Fruit fly (Drosophila melanogaster) whole organism, embryonic: ENCODE results near the gene sima.

ENCODE experiments used
- Aef1 ChIP-seq: fragments of 200-800 bp; sonication (Bioruptor generic); IDR thresholded peaks from 3 replicates; pipeline ENCODE4 v1.3.6; 2022; ENCODE audit warnings: missing biosample characterization, missing genetic modification characterization
- Atf6 ChIP-seq: fragments of 200-800 bp; sonication (Bioruptor generic); IDR thresholded peaks from 2 replicates; pipeline ENCODE4 v1.3.6; 2022; ENCODE audit warnings: missing biosample characterization, missing genetic modification characterization
- CG10543 ChIP-seq: fragments of 200-800 bp; sonication (Bioruptor generic); optimal IDR thresholded peaks from 3 replicates; lab custom pipeline; 2017; ENCODE audit warnings: missing biosample characterization, mild to moderate bottlenecking, missing genetic modification characterization, moderate library complexity
- CG12071 ChIP-seq: fragments of 200-800 bp; sonication (Bioruptor generic); optimal IDR thresholded peaks from 3 replicates; lab custom pipeline; 2018; ENCODE audit warnings: missing biosample characterization, mild to moderate bottlenecking, missing genetic modification characterization
- CG12219 ChIP-seq: fragments of 200-800 bp; sonication (Bioruptor generic); optimal IDR thresholded peaks from 3 replicates; lab custom pipeline; 2018; ENCODE audit warnings: missing biosample characterization, mild to moderate bottlenecking, missing genetic modification characterization
- CG12236 ChIP-seq: fragments of 200-800 bp; sonication (Bioruptor generic); optimal IDR thresholded peaks from 2 replicates; lab custom pipeline; 2016; ENCODE audit warnings: missing biosample characterization, missing genetic modification characterization
- CG12299 ChIP-seq: fragments of 200-800 bp; sonication (Bioruptor generic); optimal IDR thresholded peaks from 2 replicates; lab custom pipeline; 2018; ENCODE audit warnings: missing biosample characterization, mild to moderate bottlenecking, missing genetic modification characterization
- CG12391 ChIP-seq: fragments of 200-800 bp; sonication (Bioruptor generic); optimal IDR thresholded peaks from 3 replicates; lab custom pipeline; 2018; ENCODE audit warnings: missing biosample characterization, mild to moderate bottlenecking, missing genetic modification characterization, moderate library complexity
- CG12769 ChIP-seq: fragments of 200-800 bp; sonication (Bioruptor generic); optimal IDR thresholded peaks from 2 replicates; lab custom pipeline; 2019; ENCODE audit warnings: missing biosample characterization, mild to moderate bottlenecking, missing genetic modification characterization, moderate library complexity
- CG13287 ChIP-seq: fragments of 200-800 bp; sonication (Bioruptor generic); IDR thresholded peaks from 2 replicates; pipeline ENCODE4 v1.3.6; 2022; ENCODE audit warnings: missing biosample characterization, missing genetic modification characterization; ENCODE audit not compliant: partially characterized antibody
- CG14965 ChIP-seq: fragments of 200-800 bp; sonication (Bioruptor generic); optimal IDR thresholded peaks from 2 replicates; lab custom pipeline; 2016; ENCODE audit warnings: missing biosample characterization, missing genetic modification characterization, borderline replicate concordance
- CG15011 ChIP-seq: fragments of 200-800 bp; sonication (Bioruptor generic); optimal IDR thresholded peaks from 3 replicates; lab custom pipeline; 2018; ENCODE audit warnings: missing biosample characterization, mild to moderate bottlenecking, missing genetic modification characterization
- CG17359 ChIP-seq: fragments of 200-800 bp; sonication (Bioruptor generic); optimal IDR thresholded peaks from 3 replicates; lab custom pipeline; 2018; ENCODE audit warnings: missing biosample characterization, mild to moderate bottlenecking, missing genetic modification characterization, moderate library complexity
- CG17912 ChIP-seq: fragments of 200-800 bp; sonication (Bioruptor generic); optimal IDR thresholded peaks from 2 replicates; lab custom pipeline; 2018; ENCODE audit warnings: missing biosample characterization, mild to moderate bottlenecking, missing genetic modification characterization
- CG18619 ChIP-seq: fragments of 200-800 bp; sonication (Bioruptor generic); optimal IDR thresholded peaks from 3 replicates; lab custom pipeline; 2017; ENCODE audit warnings: missing biosample characterization, mild to moderate bottlenecking, missing genetic modification characterization
- CG2712 ChIP-seq: fragments of 200-800 bp; optimal IDR thresholded peaks from 3 replicates; lab custom pipeline; 2019; ENCODE audit warnings: missing biosample characterization, mild to moderate bottlenecking, missing genetic modification characterization, moderate library complexity
- CG3726 ChIP-seq: fragments of 200-800 bp; sonication (Bioruptor generic); IDR thresholded peaks from 3 replicates; pipeline ENCODE4, ENCODE4 v1.3.6; 2022; ENCODE audit warnings: missing biosample characterization, missing genetic modification characterization
- CG6765 ChIP-seq: fragments of 200-800 bp; sonication (Bioruptor generic); optimal IDR thresholded peaks from 3 replicates; lab custom pipeline; 2017; ENCODE audit warnings: missing biosample characterization, mild to moderate bottlenecking, missing genetic modification characterization
- CG6854 ChIP-seq: fragments of 200-800 bp; sonication (Bioruptor generic); optimal IDR thresholded peaks from 3 replicates; lab custom pipeline; 2017; ENCODE audit warnings: missing biosample characterization, mild to moderate bottlenecking, missing genetic modification characterization
- CG8281 ChIP-seq: fragments of 200-800 bp; sonication (Bioruptor generic); optimal IDR thresholded peaks from 2 replicates; lab custom pipeline; 2018; ENCODE audit warnings: missing biosample characterization, mild to moderate bottlenecking, missing genetic modification characterization, moderate library complexity
- Deaf1 ChIP-seq: fragments of 200-800 bp; optimal IDR thresholded peaks from 3 replicates; lab custom pipeline; 2019; ENCODE audit warnings: missing biosample characterization, mild to moderate bottlenecking, missing genetic modification characterization, moderate library complexity
- Dfd ChIP-seq, 2 experiments: fragments of >200 bp; optimal IDR thresholded peaks; 2 replicates each; lab custom pipeline; 2017; ENCODE audit warnings: missing biosample characterization in 2 of 2, missing genetic modification characterization in 2 of 2
- Dp ChIP-seq: fragments of 200-800 bp; sonication (Bioruptor generic); optimal IDR thresholded peaks from 2 replicates; lab custom pipeline; 2018; ENCODE audit warnings: missing biosample characterization, mild to moderate bottlenecking, missing genetic modification characterization, moderate library complexity
- Fer3 ChIP-seq: fragments of 200-800 bp; sonication (Bioruptor generic); optimal IDR thresholded peaks from 2 replicates; lab custom pipeline; 2018; ENCODE audit warnings: missing biosample characterization, mild to moderate bottlenecking, missing genetic modification characterization, moderate library complexity
- MTF-1 ChIP-seq: fragments of 200-800 bp; sonication (Bioruptor generic); optimal IDR thresholded peaks from 2 replicates; lab custom pipeline; 2018; ENCODE audit warnings: missing biosample characterization, mild to moderate bottlenecking, missing genetic modification characterization, borderline replicate concordance
- NFAT ChIP-seq: fragments of 200-800 bp; sonication (Bioruptor generic); IDR thresholded peaks from 2 replicates; pipeline ENCODE4 v1.3.6; 2022; ENCODE audit warnings: missing biosample characterization, missing genetic modification characterization
- Nf-YB ChIP-seq: fragments of 200-800 bp; sonication (Bioruptor generic); optimal IDR thresholded peaks from 3 replicates; lab custom pipeline; 2019; ENCODE audit warnings: missing biosample characterization, mild to moderate bottlenecking, missing genetic modification characterization, moderate library complexity
- Pdp1 ChIP-seq, 2 experiments: fragments of 200-800 bp; sonication (Bioruptor generic); optimal IDR thresholded peaks; 3 replicates each; lab custom pipeline; 2016; ENCODE audit warnings: missing biosample characterization in 2 of 2, missing genetic modification characterization in 2 of 2, mild to moderate bottlenecking in 1 of 2, moderate library complexity in 1 of 2
- ara ChIP-seq: fragments of 200-800 bp; sonication (Bioruptor generic); IDR thresholded peaks from 2 replicates; pipeline ENCODE4 v1.3.6; 2022; ENCODE audit warnings: missing biosample characterization, missing genetic modification characterization
- gfzf ChIP-seq: fragments of 200-800 bp; sonication (Bioruptor generic); optimal IDR thresholded peaks from 2 replicates; lab custom pipeline; 2016; ENCODE audit warnings: missing biosample characterization, mild to moderate bottlenecking, missing genetic modification characterization, moderate library complexity
- ind ChIP-seq: fragments of 200-800 bp; sonication (Bioruptor generic); optimal IDR thresholded peaks from 3 replicates; lab custom pipeline; 2016; ENCODE audit warnings: missing biosample characterization, missing genetic modification characterization
- jumu ChIP-seq: fragments of 200-800 bp; sonication (Bioruptor generic); optimal IDR thresholded peaks from 3 replicates; lab custom pipeline; 2016; ENCODE audit warnings: missing biosample characterization, missing genetic modification characterization
- kay ChIP-seq: fragments of 200-800 bp; sonication (Bioruptor generic); optimal IDR thresholded peaks from 2 replicates; lab custom pipeline; 2016; ENCODE audit warnings: missing biosample characterization, missing genetic modification characterization
- ken ChIP-seq: fragments of 200-800 bp; sonication (Bioruptor generic); IDR thresholded peaks from 3 replicates; pipeline ENCODE4 v1.3.6; 2022; ENCODE audit warnings: missing biosample characterization, missing genetic modification characterization
- lab ChIP-seq: fragments of 200-800 bp; sonication (Bioruptor generic); optimal IDR thresholded peaks from 3 replicates; lab custom pipeline; 2017; ENCODE audit warnings: missing biosample characterization, missing genetic modification characterization, mild to moderate bottlenecking, moderate library complexity, missing genetic modification reagents
- lilli ChIP-seq: fragments of 200-800 bp; sonication (Bioruptor generic); optimal IDR thresholded peaks from 3 replicates; lab custom pipeline; 2016; ENCODE audit warnings: missing biosample characterization, missing genetic modification characterization
- mirr ChIP-seq: fragments of 200-800 bp; sonication (Bioruptor generic); optimal IDR thresholded peaks from 3 replicates; lab custom pipeline; 2018; ENCODE audit warnings: missing biosample characterization, mild to moderate bottlenecking, missing genetic modification characterization
- mld ChIP-seq: fragments of 200-800 bp; sonication (Bioruptor generic); IDR thresholded peaks from 3 replicates; pipeline ENCODE4 v1.3.6; 2022; ENCODE audit warnings: missing biosample characterization, missing genetic modification characterization; ENCODE audit not compliant: partially characterized antibody
- nerfin-1 ChIP-seq: fragments of 200-800 bp; sonication (Bioruptor generic); optimal IDR thresholded peaks from 3 replicates; lab custom pipeline; 2019; ENCODE audit warnings: missing biosample characterization, mild to moderate bottlenecking, missing genetic modification characterization, moderate library complexity
- pros ChIP-seq: fragments of 200-800 bp; sonication (Bioruptor generic); optimal IDR thresholded peaks from 3 replicates; lab custom pipeline; 2019; ENCODE audit warnings: missing biosample characterization, mild to moderate bottlenecking, missing genetic modification characterization, moderate library complexity
- ro ChIP-seq: fragments of 200-800 bp; sonication (Bioruptor generic); IDR thresholded peaks from 2 replicates; pipeline ENCODE4 v1.3.6; 2022; ENCODE audit warnings: missing biosample characterization, missing genetic modification characterization
- seq ChIP-seq: fragments of 200-800 bp; sonication (Bioruptor generic); IDR thresholded peaks from 2 replicates; pipeline ENCODE4 v1.3.6; 2022; ENCODE audit warnings: missing biosample characterization, missing genetic modification characterization
- stc ChIP-seq: fragments of 200-800 bp; sonication (Bioruptor generic); IDR thresholded peaks from 2 replicates; pipeline ENCODE4 v1.3.6; 2022; ENCODE audit warnings: missing biosample characterization, missing genetic modification characterization
- tll ChIP-seq, 2 experiments: fragments of 200-800 bp in 1 of 2; fragments of >200 bp in 1 of 2; sonication (Bioruptor generic) in 1 of 2; optimal IDR thresholded peaks; 2 replicates each; lab custom pipeline; 2017 to 2019; ENCODE audit warnings: missing biosample characterization in 2 of 2, missing genetic modification characterization in 2 of 2, mild to moderate bottlenecking in 1 of 2, moderate library complexity in 1 of 2
- ttk ChIP-seq: fragments of 200-800 bp; sonication (Bioruptor generic); IDR thresholded peaks from 2 replicates; pipeline ENCODE4 v2.1.2; 2022; ENCODE audit warnings: missing biosample characterization, missing genetic modification characterization
- usp ChIP-seq: fragments of >200 bp; optimal IDR thresholded peaks from 2 replicates; lab custom pipeline; 2017; ENCODE audit warnings: missing biosample characterization, missing genetic modification characterization
- zen2 ChIP-seq: fragments of 200-800 bp; sonication (Bioruptor generic); IDR thresholded peaks from 3 replicates; pipeline ENCODE4 v1.3.6; 2022; ENCODE audit warnings: missing biosample characterization, missing genetic modification characterization; ENCODE audit not compliant: partially characterized antibody

Gene sima

DNA sequence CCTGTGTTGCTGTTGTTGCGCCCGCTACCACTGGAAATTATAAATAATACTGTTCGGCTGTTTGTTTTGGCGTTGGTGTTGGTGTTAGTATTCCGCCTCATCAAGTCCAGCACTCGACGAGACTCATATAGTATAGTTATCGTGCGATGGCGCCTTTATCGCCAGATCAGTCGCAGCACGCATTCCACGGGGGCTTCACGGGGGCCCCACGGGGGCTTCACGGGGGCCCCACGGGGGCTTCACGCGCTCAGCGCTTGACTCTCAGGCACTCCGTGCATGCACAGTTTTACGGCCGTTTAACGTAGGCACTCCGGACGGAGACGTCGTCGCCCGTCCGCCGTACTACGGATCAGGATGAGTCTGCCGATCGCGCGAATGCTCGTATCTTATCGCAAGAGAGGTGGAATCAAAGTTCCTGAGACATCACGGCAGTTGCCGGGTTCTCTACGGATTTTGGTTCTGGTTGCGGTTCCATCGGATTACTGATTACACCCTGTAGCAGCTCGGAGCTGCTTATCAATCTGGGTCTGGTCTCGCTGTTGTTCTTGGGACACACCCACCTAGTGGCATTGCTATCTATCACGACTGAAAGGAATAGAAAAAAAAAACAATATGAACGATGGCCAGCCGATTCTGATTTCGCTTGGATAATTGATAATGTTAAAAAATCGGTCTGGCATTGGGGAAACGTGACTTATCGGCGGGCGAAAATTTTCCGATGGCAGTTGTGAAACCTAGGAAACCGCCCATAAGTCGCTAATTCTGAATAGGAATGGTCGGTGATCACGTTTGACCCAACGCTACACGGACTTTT lies 44.9 kb downstream of the sima start (continued):
- no peak for TF ChIP-seq CG2712 (tag; lab: Kevin White, UChicago)
- TF ChIP-seq CG10543 (GFP tag; lab: Kevin White, UChicago) = peak; percentile 97
- peak; percentile 0 for TF ChIP-seq Nf-YB
- 0 out of 2 replicates have a peak, but pooled peaks have one; percentile 11 for TF ChIP-seq CG13287 (GFP tag; lab: Robert Waterston, UW)
- TF ChIP-seq Dfd (GFP tag; optimal IDR thresholded peaks at IDR 0.05; lab: Kevin White, UChicago) = no peak
- peak; percentile 35 for TF ChIP-seq CG6854 (GFP tag; lab: Kevin White, UChicago)
- no peak for TF ChIP-seq kay (GFP tag; lab: Kevin White, UChicago)
- no peak for TF ChIP-seq tll (GFP tag; optimal IDR thresholded peaks at IDR 0.05; lab: Kevin White, UChicago)
- TF ChIP-seq lab (GFP tag; lab: Kevin White, UChicago) = peak; percentile 76
- TF ChIP-seq jumu = no peak
- peak; percentile 4 for TF ChIP-seq lilli (GFP tag; lab: Kevin White, UChicago)
- no peak for TF ChIP-seq CG3726 (GFP tag; lab: Robert Waterston, UW)
- peak; percentile 72 for TF ChIP-seq MTF-1 (GFP tag; lab: Kevin White, UChicago)
- no peak for TF ChIP-seq ro (GFP tag; lab: Robert Waterston, UW)
- TF ChIP-seq usp (GFP tag; lab: Kevin White, UChicago) = no peak
- peak; percentile 85 for TF ChIP-seq mirr (GFP tag; lab: Kevin White, UChicago)
- no peak for TF ChIP-seq CG18619 (GFP tag; lab: Kevin White, UChicago)
- no peak for TF ChIP-seq ind
- TF ChIP-seq CG6765 (GFP tag; lab: Kevin White, UChicago) = no peak
- 0 out of 3 replicates have a peak, but pooled peaks have one; percentile 9 for TF ChIP-seq ken (GFP tag; lab: Robert Waterston, UW)
- no peak for TF ChIP-seq CG14965 (GFP tag; lab: Kevin White, UChicago)
- TF ChIP-seq Deaf1 (tag; lab: Kevin White, UChicago) = peak; percentile 74
- TF ChIP-seq CG17912 = no peak
- TF ChIP-seq NFAT (GFP tag; lab: Robert Waterston, UW) = peak; percentile 33; the same call in 1 of the 2 replicates
- peak; percentile 49 for TF ChIP-seq CG12769
- no peak for TF ChIP-seq mld (GFP tag; lab: Robert Waterston, UW)
- no peak for TF ChIP-seq ara
- no peak for TF ChIP-seq CG17359 (tag; lab: Kevin White, UChicago)
- peak; percentile 40; the same call in 1 of the 2 replicates for TF ChIP-seq Atf6
- TF ChIP-seq, all 482 proteins: peak for 63

dm6 chr3R:30104912-30105510 lies 46.9 kb downstream of the sima start:
- TF ChIP-seq Pdp1 (GFP tag; optimal IDR thresholded peaks at IDR 0.05; lab: Kevin White, UChicago) = peak in 1 of 2 experiments; percentile 75
- no peak for TF ChIP-seq ttk (GFP tag; lab: Robert Waterston, UW)
- no peak for TF ChIP-seq CG15011 (GFP tag; lab: Kevin White, UChicago)
- TF ChIP-seq seq (GFP tag; lab: Robert Waterston, UW) = no peak
- no peak for TF ChIP-seq Aef1 (GFP tag; lab: Robert Waterston, UW)
- no peak for TF ChIP-seq CG12071
- TF ChIP-seq Dp (GFP tag; lab: Kevin White, UChicago) = no peak
- TF ChIP-seq gfzf = no peak
- TF ChIP-seq CG12391 (tag; lab: Kevin White, UChicago) = no peak
- no peak for TF ChIP-seq zen2 (GFP tag; lab: Robert Waterston, UW)
- no peak for TF ChIP-seq pros
- TF ChIP-seq nerfin-1 = no peak
- TF ChIP-seq stc (GFP tag; lab: Robert Waterston, UW) = no peak
- TF ChIP-seq CG8281 (tag; lab: Kevin White, UChicago) = peak; percentile 30
- TF ChIP-seq mld (GFP tag; lab: Robert Waterston, UW) = no peak
- no peak for TF ChIP-seq Fer3 (tag; lab: Kevin White, UChicago)
- TF ChIP-seq CG12299 (tag; lab: Kevin White, UChicago) = no peak
- no peak for TF ChIP-seq CG12219
- TF ChIP-seq CG12236 (GFP tag; lab: Kevin White, UChicago) = no peak
